Worm (Caenorhabditis elegans) whole organism, L3 larva: Measurements from ENCODE around the gene chpf-1.

ENCODE experiments used
- ama-1 ChIP-seq: fragments of 150-350 bp; optimal IDR thresholded peaks from 2 replicates; lab custom pipeline; 2018
- jun-1 ChIP-seq: fragments of 150-350 bp; optimal IDR thresholded peaks from 2 replicates; lab custom pipeline; 2014; ENCODE audit warnings: missing biosample characterization, missing genetic modification reagents, missing genetic modification characterization
- nhr-12 ChIP-seq: fragments of 150-350 bp; optimal IDR thresholded peaks from 2 replicates; lab custom pipeline; 2014; ENCODE audit warnings: missing biosample characterization, missing genetic modification characterization
- unc-62 ChIP-seq: fragments of 150-350 bp; sonication (generic microtip); optimal IDR thresholded peaks from 4 replicates; lab custom pipeline; 2014; ENCODE audit warnings: missing biosample characterization, missing genetic modification reagents, missing genetic modification characterization

DNA sequence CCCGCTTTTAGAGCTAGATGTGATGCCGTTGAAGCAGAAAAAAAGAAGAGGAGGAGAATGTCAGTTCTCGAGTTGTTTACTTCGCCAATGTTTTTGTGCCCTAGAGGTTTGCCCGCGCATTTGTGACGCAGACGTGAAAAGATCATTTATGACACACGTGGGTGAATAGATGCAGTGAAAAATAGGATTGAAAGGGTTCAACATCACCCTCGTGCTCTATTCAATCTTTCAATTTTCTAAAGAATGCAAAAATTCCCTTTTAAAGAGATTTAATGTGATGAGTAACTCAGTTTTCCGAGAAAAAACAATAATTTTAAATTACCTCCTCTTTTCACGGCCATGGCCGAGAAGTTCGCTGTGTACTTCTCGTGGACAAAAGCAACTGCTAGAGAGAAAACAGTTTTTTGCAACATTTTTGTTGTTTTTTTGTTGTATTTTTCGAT, 43.2 kb upstream of the chpf-1 start:
- TF ChIP-seq ama-1: no peak
- no peak for TF ChIP-seq nhr-12
- no peak for TF ChIP-seq jun-1
- TF ChIP-seq unc-62 (GFP tag; lab: Kevin White, UChicago): no peak
